Fruit fly (Drosophila melanogaster) whole organism, embryonic: Measurements from ENCODE around the gene pr.
A peak's percentile ranks its signal among the peaks of the same experiment; 100 is the strongest.

ENCODE experiments used
- Asciz ChIP-seq: fragments of 200-800 bp; sonication (Bioruptor generic); optimal IDR thresholded peaks from 2 replicates; lab custom pipeline; 2017; ENCODE audit warnings: missing biosample characterization, mild to moderate bottlenecking, missing genetic modification characterization, missing genetic modification reagents
- CG10321 ChIP-seq: fragments of 200-800 bp; sonication (Bioruptor generic); IDR thresholded peaks from 2 replicates; pipeline ENCODE4 v1.3.6; 2022; ENCODE audit warnings: missing biosample characterization, missing genetic modification characterization
- CG10431 ChIP-seq: fragments of 200-800 bp; sonication (Bioruptor generic); optimal IDR thresholded peaks from 3 replicates; lab custom pipeline; 2018; ENCODE audit warnings: missing biosample characterization, mild to moderate bottlenecking, missing genetic modification characterization
- CG10543 ChIP-seq: fragments of 200-800 bp; sonication (Bioruptor generic); optimal IDR thresholded peaks from 3 replicates; lab custom pipeline; 2017; ENCODE audit warnings: missing biosample characterization, mild to moderate bottlenecking, missing genetic modification characterization, moderate library complexity
- CG10979 ChIP-seq: fragments of 200-800 bp; sonication (Bioruptor generic); optimal IDR thresholded peaks from 2 replicates; lab custom pipeline; 2018; ENCODE audit warnings: missing biosample characterization, mild to moderate bottlenecking, missing genetic modification characterization, moderate library complexity
- CG12391 ChIP-seq: fragments of 200-800 bp; sonication (Bioruptor generic); optimal IDR thresholded peaks from 3 replicates; lab custom pipeline; 2018; ENCODE audit warnings: missing biosample characterization, mild to moderate bottlenecking, missing genetic modification characterization, moderate library complexity
- CG13894 ChIP-seq: fragments of 200-800 bp; sonication (Bioruptor generic); optimal IDR thresholded peaks from 3 replicates; lab custom pipeline; 2018; ENCODE audit warnings: missing biosample characterization, mild to moderate bottlenecking, missing genetic modification characterization, moderate library complexity
- CG15479 ChIP-seq: fragments of 200-800 bp; sonication (Bioruptor generic); optimal IDR thresholded peaks from 3 replicates; lab custom pipeline; 2019; ENCODE audit warnings: missing biosample characterization, mild to moderate bottlenecking, missing genetic modification characterization, moderate library complexity
- CG17359 ChIP-seq: fragments of 200-800 bp; sonication (Bioruptor generic); optimal IDR thresholded peaks from 3 replicates; lab custom pipeline; 2018; ENCODE audit warnings: missing biosample characterization, mild to moderate bottlenecking, missing genetic modification characterization, moderate library complexity
- CG17612 ChIP-seq: fragments of 200-800 bp; sonication (Bioruptor generic); IDR thresholded peaks from 2 replicates; pipeline ENCODE4 v1.3.6; 2022; ENCODE audit warnings: missing biosample characterization, missing genetic modification characterization
- CG18619 ChIP-seq: fragments of 200-800 bp; sonication (Bioruptor generic); optimal IDR thresholded peaks from 3 replicates; lab custom pipeline; 2017; ENCODE audit warnings: missing biosample characterization, mild to moderate bottlenecking, missing genetic modification characterization
- CG2120 ChIP-seq: fragments of 200-800 bp; sonication (Bioruptor generic); optimal IDR thresholded peaks from 3 replicates; lab custom pipeline; 2016; ENCODE audit warnings: missing biosample characterization, missing genetic modification characterization
- CG2199 ChIP-seq: fragments of 200-800 bp; sonication (Bioruptor generic); IDR thresholded peaks from 3 replicates; pipeline ENCODE4 v1.3.6; 2022; ENCODE audit warnings: missing biosample characterization, missing genetic modification characterization
- CG31441 ChIP-seq: fragments of 200-800 bp; sonication (Bioruptor generic); IDR thresholded peaks from 2 replicates; pipeline ENCODE4 v1.3.6; 2022; ENCODE audit warnings: missing biosample characterization, missing genetic modification characterization
- CG3407 ChIP-seq: fragments of 200-800 bp; sonication (Bioruptor generic); optimal IDR thresholded peaks from 2 replicates; lab custom pipeline; 2018; ENCODE audit warnings: missing biosample characterization, mild to moderate bottlenecking, missing genetic modification characterization
- CG34376 ChIP-seq: fragments of 200-800 bp; sonication (Bioruptor generic); optimal IDR thresholded peaks from 2 replicates; lab custom pipeline; 2018; ENCODE audit warnings: missing biosample characterization, mild to moderate bottlenecking, missing genetic modification characterization
- CG42726 ChIP-seq: fragments of 200-800 bp; sonication (Bioruptor generic); IDR thresholded peaks from 2 replicates; pipeline ENCODE4 v1.3.6; 2022; ENCODE audit warnings: missing biosample characterization, missing genetic modification characterization; ENCODE audit not compliant: partially characterized antibody
- CG4328 ChIP-seq: fragments of 200-800 bp; sonication (Bioruptor generic); optimal IDR thresholded peaks from 3 replicates; lab custom pipeline; 2017; ENCODE audit warnings: missing biosample characterization, missing genetic modification reagents, missing genetic modification characterization
- CG43689 ChIP-seq: fragments of 200-800 bp; sonication (Bioruptor generic); IDR thresholded peaks from 2 replicates; pipeline ENCODE4 v1.3.6; 2022; ENCODE audit warnings: missing biosample characterization, missing genetic modification characterization
- CG4730 ChIP-seq: fragments of 200-800 bp; sonication (Bioruptor generic); IDR thresholded peaks from 2 replicates; pipeline ENCODE4 v1.3.6; 2022; ENCODE audit warnings: missing biosample characterization, missing genetic modification characterization
- CG5953 ChIP-seq: fragments of 200-800 bp; sonication (Bioruptor generic); IDR thresholded peaks from 2 replicates; pipeline ENCODE4 v1.3.6; 2022; ENCODE audit warnings: missing biosample characterization, missing genetic modification characterization
- CG6765 ChIP-seq: fragments of 200-800 bp; sonication (Bioruptor generic); optimal IDR thresholded peaks from 3 replicates; lab custom pipeline; 2017; ENCODE audit warnings: missing biosample characterization, mild to moderate bottlenecking, missing genetic modification characterization
- CG8290 ChIP-seq, 3 experiments: fragments of 200-800 bp; sonication (Bioruptor generic); optimal IDR thresholded peaks; 2 replicates each; lab custom pipeline; 2016 to 2019; ENCODE audit warnings: missing biosample characterization in 3 of 3, missing genetic modification characterization in 3 of 3, mild to moderate bottlenecking in 2 of 3, moderate library complexity in 1 of 3
- CG9932 ChIP-seq: fragments of 200-800 bp; sonication (Bioruptor generic); IDR thresholded peaks from 2 replicates; pipeline ENCODE4 v1.3.6; 2022; ENCODE audit warnings: missing biosample characterization, missing genetic modification characterization
- Dip3 ChIP-seq: fragments of 200-800 bp; sonication (Bioruptor generic); optimal IDR thresholded peaks from 3 replicates; lab custom pipeline; 2016; ENCODE audit warnings: missing biosample characterization, missing genetic modification characterization
- Doc2 ChIP-seq: fragments of 200-800 bp; sonication (Bioruptor generic); IDR thresholded peaks from 2 replicates; pipeline ENCODE4 v1.3.6; 2022; ENCODE audit warnings: missing biosample characterization, missing genetic modification characterization
- Doc3 ChIP-seq: fragments of 200-800 bp; sonication (Bioruptor generic); IDR thresholded peaks from 3 replicates; pipeline ENCODE4 v1.3.6; 2022; ENCODE audit warnings: missing biosample characterization, missing genetic modification characterization; ENCODE audit not compliant: partially characterized antibody
- Dref ChIP-seq: fragments of 200-800 bp; sonication (Bioruptor generic); IDR thresholded peaks from 2 replicates; pipeline ENCODE4 v1.3.6; 2022; ENCODE audit warnings: missing biosample characterization, missing genetic modification characterization
- Lim3 ChIP-seq: fragments of 200-800 bp; sonication (Bioruptor generic); IDR thresholded peaks from 2 replicates; pipeline ENCODE4 v1.3.6; 2022; ENCODE audit warnings: missing biosample characterization, missing genetic modification characterization
- NK7.1 ChIP-seq: fragments of 200-800 bp; sonication (Bioruptor generic); optimal IDR thresholded peaks from 3 replicates; lab custom pipeline; 2016; ENCODE audit warnings: missing biosample characterization, missing genetic modification characterization
- NfI ChIP-seq: fragments of 200-800 bp; sonication (Bioruptor generic); optimal IDR thresholded peaks from 3 replicates; lab custom pipeline; 2018; ENCODE audit warnings: missing biosample characterization, mild to moderate bottlenecking, missing genetic modification characterization, moderate library complexity
- PHDP ChIP-seq: fragments of 200-800 bp; sonication (Bioruptor generic); optimal IDR thresholded peaks from 3 replicates; lab custom pipeline; 2018; ENCODE audit warnings: missing biosample characterization, mild to moderate bottlenecking, missing genetic modification characterization, moderate library complexity
- Ptx1 ChIP-seq: fragments of 200-800 bp; sonication (Bioruptor generic); IDR thresholded peaks from 2 replicates; pipeline ENCODE4 v1.3.6; 2022; ENCODE audit warnings: missing biosample characterization, missing genetic modification characterization
- Side ChIP-seq: fragments of 200-800 bp; sonication (Bioruptor generic); optimal IDR thresholded peaks from 2 replicates; lab custom pipeline; 2016; ENCODE audit warnings: missing biosample characterization, missing genetic modification characterization
- Taf1 ChIP-seq: fragments of 200-800 bp; sonication (Bioruptor generic); IDR thresholded peaks from 2 replicates; pipeline ENCODE4 v1.3.6; 2022; ENCODE audit warnings: missing biosample characterization, missing genetic modification characterization
- Usf ChIP-seq: fragments of 200-800 bp; sonication (Bioruptor generic); optimal IDR thresholded peaks from 2 replicates; lab custom pipeline; 2017; ENCODE audit warnings: missing genotype, missing biosample characterization, missing genetic modification characterization
- Vsx1 ChIP-seq: fragments of 200-800 bp; sonication (Bioruptor generic); optimal IDR thresholded peaks from 2 replicates; lab custom pipeline; 2017; ENCODE audit warnings: missing biosample characterization, mild to moderate bottlenecking, missing genetic modification characterization, missing genetic modification reagents
- az2 ChIP-seq: fragments of 200-800 bp; sonication (Bioruptor generic); optimal IDR thresholded peaks from 3 replicates; lab custom pipeline; 2016; ENCODE audit warnings: missing biosample characterization, missing genetic modification characterization
- bsh ChIP-seq, 2 experiments: fragments of 200-800 bp; sonication (Bioruptor generic); optimal IDR thresholded peaks; 2 replicates each; lab custom pipeline; 2017 to 2018; ENCODE audit warnings: mild to moderate bottlenecking in 2 of 2, missing biosample characterization in 2 of 2, missing genetic modification characterization in 2 of 2, moderate library complexity in 1 of 2
- cato ChIP-seq: fragments of 200-800 bp; sonication (Bioruptor generic); optimal IDR thresholded peaks from 2 replicates; lab custom pipeline; 2016; ENCODE audit warnings: missing biosample characterization, missing genetic modification characterization, borderline replicate concordance
- dan ChIP-seq: fragments of 200-800 bp; sonication (Bioruptor generic); IDR thresholded peaks from 2 replicates; pipeline ENCODE4 v1.3.6; 2022; ENCODE audit warnings: missing biosample characterization, missing genetic modification characterization
- esg ChIP-seq: fragments of 200-800 bp; sonication (Bioruptor generic); conservative IDR thresholded peaks from 2 replicates; pipeline ENCODE4 v1.3.6; 2022; ENCODE audit warnings: missing biosample characterization, missing genetic modification characterization
- fd96Cb ChIP-seq: fragments of 200-800 bp; sonication (Bioruptor generic); optimal IDR thresholded peaks from 2 replicates; lab custom pipeline; 2018; ENCODE audit warnings: missing biosample characterization, mild to moderate bottlenecking, missing genetic modification characterization, moderate library complexity
- fu2 ChIP-seq: fragments of 200-800 bp; sonication (Bioruptor generic); optimal IDR thresholded peaks from 2 replicates; lab custom pipeline; 2016; ENCODE audit warnings: missing biosample characterization, missing genetic modification characterization
- gce ChIP-seq: fragments of 200-800 bp; sonication (Bioruptor generic); IDR thresholded peaks from 3 replicates; pipeline ENCODE4 v1.3.6; 2022; ENCODE audit warnings: missing biosample characterization, missing genetic modification characterization
- grn ChIP-seq: fragments of 200-800 bp; sonication (Bioruptor generic); optimal IDR thresholded peaks from 3 replicates; lab custom pipeline; 2017; ENCODE audit warnings: missing biosample characterization, missing genetic modification characterization
- salm ChIP-seq: fragments of 200-800 bp; sonication (Bioruptor generic); optimal IDR thresholded peaks from 2 replicates; lab custom pipeline; 2018; ENCODE audit warnings: missing biosample characterization, mild to moderate bottlenecking, missing genetic modification characterization
- sr ChIP-seq: fragments of 200-800 bp; sonication (Bioruptor generic); IDR thresholded peaks from 3 replicates; pipeline ENCODE4 v1.3.6; 2022; ENCODE audit warnings: missing biosample characterization, missing genetic modification characterization
- zen2 ChIP-seq: fragments of 200-800 bp; sonication (Bioruptor generic); IDR thresholded peaks from 3 replicates; pipeline ENCODE4 v1.3.6; 2022; ENCODE audit warnings: missing biosample characterization, missing genetic modification characterization; ENCODE audit not compliant: partially characterized antibody

Gene pr

dm6 chr2L:20078880-20079279, 3.6 kb upstream of the pr start (continued):
- no peak for TF ChIP-seq CG4328 (GFP tag; lab: Kevin White, UChicago)
- no peak for TF ChIP-seq CG3407 (GFP tag; lab: Kevin White, UChicago)
- TF ChIP-seq Usf (GFP tag; lab: Kevin White, UChicago) = no peak
- TF ChIP-seq Dref (GFP tag; lab: Robert Waterston, UW) = no peak
- TF ChIP-seq CG17612 = no peak
- TF ChIP-seq gce = no peak
- TF ChIP-seq Dip3 (GFP tag; lab: Kevin White, UChicago) = peak; percentile 46
- peak; percentile 53 for TF ChIP-seq CG9932
- TF ChIP-seq CG18619 (GFP tag; lab: Kevin White, UChicago) = no peak
- no peak for TF ChIP-seq zen2 (GFP tag; lab: Robert Waterston, UW)
- no peak for TF ChIP-seq Vsx1
- TF ChIP-seq esg (GFP tag; lab: Robert Waterston, UW) = no peak
- TF ChIP-seq NK7.1 (GFP tag; lab: Kevin White, UChicago) = no peak
- TF ChIP-seq Lim3 (GFP tag; lab: Robert Waterston, UW) = no peak
- no peak for TF ChIP-seq cato
- TF ChIP-seq bsh (GFP tag; optimal IDR thresholded peaks at IDR 0.05; lab: Kevin White, UChicago) = no peak
- TF ChIP-seq CG42726 (GFP tag; lab: Robert Waterston, UW) = no peak
- no peak for TF ChIP-seq Doc2 (GFP tag; lab: Robert Waterston, UW)
- no peak for TF ChIP-seq CG13894
- TF ChIP-seq Doc3 = no peak
- TF ChIP-seq CG4730 (GFP tag; lab: Robert Waterston, UW) = no peak
- no peak for TF ChIP-seq CG10979
- no peak for TF ChIP-seq Side (GFP tag; lab: Kevin White, UChicago)
- TF ChIP-seq fd96Cb (tag; lab: Kevin White, UChicago) = peak; percentile 9
- no peak for TF ChIP-seq az2 (GFP tag; lab: Kevin White, UChicago)
- TF ChIP-seq CG8290 (GFP tag; optimal IDR thresholded peaks at IDR 0.05; lab: Kevin White, UChicago) = no peak
- peak in 1 of 2 experiments; percentile 50 for TF ChIP-seq CG8290 (tag; optimal IDR thresholded peaks at IDR 0.05; lab: Kevin White, UChicago)
- TF ChIP-seq CG12391 (tag; lab: Kevin White, UChicago) = no peak
- TF ChIP-seq CG17359 (tag; lab: Kevin White, UChicago) = no peak
- no peak for TF ChIP-seq NfI (GFP tag; lab: Kevin White, UChicago)
- no peak for TF ChIP-seq CG2199 (GFP tag; lab: Robert Waterston, UW)
- no peak for TF ChIP-seq dan
- peak; percentile 41 for TF ChIP-seq grn
- TF ChIP-seq CG10321 (GFP tag; lab: Robert Waterston, UW) = no peak

dm6 chr2L:20077423-20078401, 2.5 kb upstream of the pr start:
- TF ChIP-seq CG6765 (GFP tag; lab: Kevin White, UChicago) = peak; percentile 28
- TF ChIP-seq CG34376 (GFP tag; lab: Kevin White, UChicago) = peak; percentile 74
- TF ChIP-seq CG4328 (GFP tag; lab: Kevin White, UChicago) = peak; percentile 25
- peak; percentile 19 for TF ChIP-seq PHDP (tag; lab: Kevin White, UChicago)
- peak; percentile 10 for TF ChIP-seq CG15479
- TF ChIP-seq CG2120 (GFP tag; lab: Kevin White, UChicago) = no peak
- TF ChIP-seq CG5953 = no peak
- TF ChIP-seq Taf1 = no peak
- no peak for TF ChIP-seq sr
- TF ChIP-seq CG17612 = no peak
- no peak for TF ChIP-seq Ptx1
- TF ChIP-seq salm (tag; lab: Kevin White, UChicago) = peak; percentile 16
- TF ChIP-seq Asciz (GFP tag; lab: Kevin White, UChicago) = peak; percentile 16
- 0 out of 2 replicates have a peak, but pooled peaks have one; percentile 18 for TF ChIP-seq CG31441 (GFP tag; lab: Robert Waterston, UW)
- no peak for TF ChIP-seq CG43689 (GFP tag; lab: Robert Waterston, UW)
- TF ChIP-seq CG10543 (GFP tag; lab: Kevin White, UChicago) = peak; percentile 65
- TF ChIP-seq CG10431 (GFP tag; lab: Kevin White, UChicago) = peak; percentile 33
- TF ChIP-seq fu2 (GFP tag; lab: Kevin White, UChicago) = no peak
